Fruit fly (Drosophila melanogaster): ENCODE results near the gene CG1116.

CG1116 gene

dm6 chr3R:5268495-5268894, 49.0 kb downstream of the CG1116 start:
- TF ChIP-seq Myc (optimal IDR thresholded peaks at IDR 0.05): peak; percentile 85
- no peak for TF ChIP-seq CG9705 (GFP tag; optimal IDR thresholded peaks at IDR 0.05)
- no peak for TF ChIP-seq HLH106 (tag; optimal IDR thresholded peaks at IDR 0.05)
- TF ChIP-seq lola (GFP tag; optimal IDR thresholded peaks at IDR 0.05): no peak
- TF ChIP-seq Dfd (GFP tag; optimal IDR thresholded peaks at IDR 0.05): no peak
- TF ChIP-seq Hnf4 (GFP tag; optimal IDR thresholded peaks at IDR 0.05): no peak
- no peak for TF ChIP-seq Dif (GFP tag; optimal IDR thresholded peaks at IDR 0.05; ENCODE audit: partially characterized antibody)
- no peak for TF ChIP-seq br (GFP tag; optimal IDR thresholded peaks at IDR 0.05)
- TF ChIP-seq usp (GFP tag; optimal IDR thresholded peaks at IDR 0.05): no peak
- no peak for TF ChIP-seq GATAd (GFP tag; optimal IDR thresholded peaks at IDR 0.05)
- TF ChIP-seq jim (GFP tag; optimal IDR thresholded peaks at IDR 0.05): no peak
- no peak for TF ChIP-seq sage (GFP tag; optimal IDR thresholded peaks at IDR 0.05)
- no peak for TF ChIP-seq Mio (GFP tag; optimal IDR thresholded peaks at IDR 0.05)
- TF ChIP-seq dsf (GFP tag; optimal IDR thresholded peaks at IDR 0.05; ENCODE audit: borderline replicate concordance): no peak
- no peak for TF ChIP-seq h (GFP tag; optimal IDR thresholded peaks at IDR 0.05)
- TF ChIP-seq brk (GFP tag; optimal IDR thresholded peaks at IDR 0.05): peak; percentile 19
- TF ChIP-seq tai (GFP tag; optimal IDR thresholded peaks at IDR 0.05): no peak
- no peak for TF ChIP-seq Hr78 (GFP tag; optimal IDR thresholded peaks at IDR 0.05)
- TF ChIP-seq Vsx2 (GFP tag; optimal IDR thresholded peaks at IDR 0.05; ENCODE audit: partially characterized antibody): peak; percentile 44
- TF ChIP-seq woc (GFP tag; optimal IDR thresholded peaks at IDR 0.05): no peak
- TF ChIP-seq Sp1 (GFP tag; optimal IDR thresholded peaks at IDR 0.05): no peak
- no peak for TF ChIP-seq Hr83 (GFP tag; optimal IDR thresholded peaks at IDR 0.05; ENCODE audit: poor library complexity, severe bottlenecking)
- TF ChIP-seq fru (GFP tag; optimal IDR thresholded peaks at IDR 0.05): no peak
- no peak for TF ChIP-seq dl (GFP tag; optimal IDR thresholded peaks at IDR 0.05; ENCODE audit: insufficient read depth in 1 of 2, partially characterized antibody in 2 of 2)
- no peak for TF ChIP-seq Abd-B (GFP tag; optimal IDR thresholded peaks at IDR 0.05)
- TF ChIP-seq foxo (GFP tag; optimal IDR thresholded peaks at IDR 0.05): no peak
- no peak for TF ChIP-seq rgr (GFP tag; optimal IDR thresholded peaks at IDR 0.05)
- peak; percentile 78 for TF ChIP-seq N (GFP tag; optimal IDR thresholded peaks at IDR 0.05)
- no peak for TF ChIP-seq Rel (GFP tag; optimal IDR thresholded peaks at IDR 0.05)
- TF ChIP-seq Rel (tag; optimal IDR thresholded peaks at IDR 0.05): no peak

- TF ChIP-seq br (GFP tag; optimal IDR thresholded peaks at IDR 0.05): peak; percentile 16
- peak; percentile 44 for TF ChIP-seq rgr (GFP tag; optimal IDR thresholded peaks at IDR 0.05)
- TF ChIP-seq foxo (GFP tag; optimal IDR thresholded peaks at IDR 0.05): peak in 1 of 2 experiments; percentile 47
- peak; percentile 21 for TF ChIP-seq Hnf4 (GFP tag; optimal IDR thresholded peaks at IDR 0.05)
- no peak for TF ChIP-seq psq (GFP tag; optimal IDR thresholded peaks at IDR 0.05)
- TF ChIP-seq fru (GFP tag; optimal IDR thresholded peaks at IDR 0.05): peak; percentile 34
- TF ChIP-seq sage (GFP tag; optimal IDR thresholded peaks at IDR 0.05): no peak
- peak; percentile 28 for TF ChIP-seq h (GFP tag; optimal IDR thresholded peaks at IDR 0.05)
Measured at dm6 chr3R:5270806-5271205, 51.3 kb downstream of the CG1116 start.
